Worm (Caenorhabditis elegans) whole organism, L4 larva: ENCODE data around the gene srx-119.

Source experiments
- R02D3.7 ChIP-seq: fragments of 150-350 bp; sonication (generic microtip); optimal IDR thresholded peaks from 3 replicates; lab custom pipeline; 2014; ENCODE audit warnings: missing biosample characterization, missing genetic modification characterization
- ama-1 ChIP-seq: fragments of 150-350 bp; optimal IDR thresholded peaks from 2 replicates; lab custom pipeline; 2014; ENCODE audit warnings: inconsistent platforms, mixed read lengths
- dve-1 ChIP-seq: sonication (generic microtip); optimal IDR thresholded peaks from 2 replicates; lab custom pipeline; 2017; ENCODE audit warnings: antibody characterized with exemption, mild to moderate bottlenecking, missing genetic modification characterization, missing compliant biosample characterization; ENCODE audit not compliant: insufficient read depth
- egl-27 ChIP-seq: sonication (generic microtip); optimal IDR thresholded peaks from 3 replicates; lab custom pipeline; 2017; ENCODE audit warnings: missing biosample characterization, missing genetic modification reagents, missing genetic modification characterization
- fkh-10 ChIP-seq: fragments of 150-350 bp; optimal IDR thresholded peaks from 2 replicates; lab custom pipeline; 2014; ENCODE audit warnings: missing biosample characterization, missing genetic modification reagents, missing genetic modification characterization
- lsy-2 ChIP-seq, 2 experiments: fragments of 150-350 bp in 1 of 2; sonication (generic microtip) in 1 of 2; optimal IDR thresholded peaks; 2 replicates each; lab custom pipeline; 2014 to 2017; ENCODE audit warnings: missing biosample characterization in 2 of 2, missing genetic modification characterization in 2 of 2
- mdl-1 ChIP-seq, 2 experiments: fragments of 150-350 bp in 1 of 2; sonication (generic microtip) in 1 of 2; optimal IDR thresholded peaks; 2 replicates each; lab custom pipeline; 2014 to 2017; ENCODE audit warnings: missing biosample characterization in 2 of 2, missing genetic modification characterization in 2 of 2
- nhr-28 ChIP-seq: fragments of 150-350 bp; optimal IDR thresholded peaks from 2 replicates; lab custom pipeline; 2014; ENCODE audit warnings: missing biosample characterization, missing genetic modification characterization
- pha-4 ChIP-seq, 2 experiments: fragments of 150-350 bp in 1 of 2; fragments of 200-800 bp in 1 of 2; sonication (Bioruptor generic) in 1 of 2; IDR thresholded peaks in 1 of 2; optimal IDR thresholded peaks in 1 of 2; 2 replicates each; pipeline versions ENCODE4 v1.3.6 to Lab custom; 2014 to 2022; ENCODE audit warnings: missing genetic modification characterization in 2 of 2, missing genetic modification reagents in 2 of 2, missing biosample characterization in 1 of 2, missing compliant biosample characterization in 1 of 2
- snpc-4 ChIP-seq: fragments of 150-350 bp; optimal IDR thresholded peaks from 2 replicates; lab custom pipeline; 2014; ENCODE audit warnings: missing biosample characterization, missing genetic modification characterization
- unc-39 ChIP-seq: sonication (generic microtip); optimal IDR thresholded peaks from 2 replicates; lab custom pipeline; 2017; ENCODE audit warnings: missing biosample characterization, missing genetic modification characterization

DNA sequence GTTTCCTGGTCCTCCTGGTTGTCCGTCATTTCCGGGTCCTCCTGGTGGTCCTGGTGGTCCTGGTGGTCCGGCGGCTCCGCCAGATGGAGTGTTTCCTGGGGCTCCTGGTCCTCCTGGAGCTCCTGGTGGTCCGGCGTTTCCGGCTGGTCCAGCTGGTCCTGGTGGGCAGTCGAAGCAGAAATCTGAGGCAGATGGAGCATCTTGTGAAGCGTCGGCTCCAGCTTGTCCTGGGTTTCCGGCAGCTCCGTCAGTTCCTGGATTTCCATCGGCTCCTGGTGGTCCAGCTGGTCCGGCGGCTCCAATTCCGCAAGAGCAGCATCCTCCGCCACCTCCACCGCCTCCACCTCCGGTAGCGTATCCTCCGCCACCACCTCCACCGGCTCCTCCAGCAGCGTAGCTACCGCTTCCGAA, 34.0 kb upstream of the srx-119 start:
- TF ChIP-seq ama-1 (lab: Kevin White, UChicago) (no peak), dve-1 (tag; lab: Kevin White, UChicago) (no peak), snpc-4 (no peak), unc-39 (tag; lab: Kevin White, UChicago) (no peak), pha-4 (GFP tag; IDR thresholded peaks at IDR 0.05; lab: Robert Waterston, UW) (0 out of 2 replicates have a peak, but pooled peaks have one; percentile 49), pha-4 (tag; optimal IDR thresholded peaks at IDR 0.05; lab: Kevin White, UChicago) (no peak), egl-27 (tag; lab: Kevin White, UChicago) (no peak), fkh-10 (GFP tag; lab: Kevin White, UChicago) (no peak), lsy-2 (tag; optimal IDR thresholded peaks at IDR 0.05; lab: Kevin White, UChicago) (no peak), nhr-28 (tag; lab: Kevin White, UChicago) (no peak), R02D3.7 (no peak), mdl-1 (tag; optimal IDR thresholded peaks at IDR 0.05; lab: Kevin White, UChicago) (no peak)
